Fruit fly (Drosophila melanogaster) whole organism, larva: ENCODE results near the gene btsz.

ENCODE experiments used
- noc ChIP-seq: fragments of 200-800 bp; sonication (Bioruptor generic); optimal IDR thresholded peaks from 3 replicates; lab custom pipeline; 2019; ENCODE audit warnings: missing biosample characterization, mild to moderate bottlenecking, missing genetic modification characterization, moderate library complexity

Gene btsz

dm6 chr3R:14879207-14879863 is 4.0 kb upstream of the btsz start, which contains the start of gene CG3631:
TSS of gene CG3631 (plus strand) at chr3R:14879457.
- no peak for TF ChIP-seq noc (tag; lab: Kevin White, UChicago)

dm6 chr3R:14878145-14878544 is 2.9 kb upstream of the btsz start:
- TF ChIP-seq noc (tag; lab: Kevin White, UChicago): no peak

dm6 chr3R:14875965-14876331 is 660 bp upstream of the btsz start:
- TF ChIP-seq noc (tag; lab: Kevin White, UChicago): no peak

DNA sequence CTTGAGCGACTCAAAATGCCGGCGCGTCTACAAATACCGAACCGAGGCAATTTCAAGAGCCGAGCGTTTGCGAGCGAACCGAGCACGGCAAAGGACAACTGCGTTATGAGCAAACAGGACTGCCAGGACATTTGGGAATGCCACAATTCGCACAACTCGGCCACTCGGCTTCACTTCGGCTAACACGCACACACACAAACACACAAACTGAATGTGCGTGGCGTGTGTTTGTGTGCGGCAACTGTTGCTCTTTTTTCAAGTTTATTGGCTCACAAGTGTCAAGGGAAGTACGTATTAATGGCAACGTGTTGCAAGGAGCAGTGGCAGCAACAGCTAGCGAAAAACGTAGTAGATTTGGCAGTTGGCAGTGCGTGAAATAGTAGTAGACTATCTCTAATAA is 1.9 kb downstream of the btsz start:
- no peak for TF ChIP-seq noc (tag; lab: Kevin White, UChicago)

DNA sequence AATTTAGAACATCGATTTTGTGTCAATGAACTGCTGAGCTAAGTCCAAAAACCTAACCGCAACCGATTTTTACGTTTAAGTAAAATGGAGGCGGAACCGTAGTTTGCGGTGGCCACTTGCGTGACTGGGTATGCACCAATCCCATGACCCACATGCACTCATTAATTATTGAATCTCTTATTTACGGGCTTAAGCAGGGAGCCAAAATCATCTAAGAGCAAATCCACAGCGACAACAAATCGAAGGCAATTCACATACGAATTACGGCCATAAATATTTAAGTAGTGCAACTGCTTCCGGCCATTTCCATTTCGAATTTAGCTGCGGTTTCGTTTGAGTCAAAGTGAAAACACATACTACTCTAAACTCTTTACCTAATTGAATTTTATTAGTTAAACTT is 10.5 kb downstream of the btsz start:
- no peak for TF ChIP-seq noc (tag; lab: Kevin White, UChicago)

DNA sequence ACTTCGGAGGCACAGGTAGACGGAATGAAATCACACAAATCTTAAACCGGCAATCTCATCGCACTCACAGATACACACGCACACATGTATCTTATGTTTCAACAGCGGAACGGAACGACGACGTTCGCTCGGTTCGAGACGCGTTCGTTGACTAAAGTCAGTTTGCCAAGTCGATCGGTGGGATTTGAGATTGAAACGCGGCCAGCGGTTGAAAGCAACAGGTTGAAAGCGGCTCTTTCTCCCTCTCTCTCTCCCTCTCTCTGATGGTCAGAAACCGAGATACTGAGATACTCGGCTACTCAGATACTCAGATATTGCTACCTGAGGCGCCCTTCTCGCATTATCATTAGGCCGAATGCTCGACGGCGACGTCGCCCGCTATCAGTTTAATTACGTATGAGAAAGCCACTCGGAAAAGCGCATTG is 21.5 kb downstream of the btsz start:
- peak; percentile 48 for TF ChIP-seq noc (tag; lab: Kevin White, UChicago)

DNA sequence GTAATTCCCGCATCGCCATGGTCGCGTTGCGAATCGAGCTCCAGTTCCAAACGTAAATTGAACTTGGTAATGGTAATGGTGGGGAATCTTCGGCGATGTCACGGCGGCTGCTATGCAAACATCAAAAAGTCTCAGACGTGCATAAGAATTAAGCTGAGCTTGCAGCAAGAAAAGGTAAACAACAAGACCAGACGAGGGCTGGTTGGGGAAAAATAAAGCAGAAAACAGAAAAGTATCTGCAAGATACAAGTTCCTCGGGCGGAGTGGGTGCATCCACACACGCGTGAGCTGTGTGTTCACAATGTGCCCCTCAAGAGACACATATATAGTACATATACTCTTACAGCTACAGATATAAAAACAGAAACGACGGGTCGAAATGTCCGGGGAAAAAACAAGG is 22.7 kb downstream of the btsz start:
- no peak for TF ChIP-seq noc (tag; lab: Kevin White, UChicago)

dm6 chr3R:14847844-14848243 is 27.4 kb downstream of the btsz start:
- TF ChIP-seq noc (tag; lab: Kevin White, UChicago): no peak

DNA sequence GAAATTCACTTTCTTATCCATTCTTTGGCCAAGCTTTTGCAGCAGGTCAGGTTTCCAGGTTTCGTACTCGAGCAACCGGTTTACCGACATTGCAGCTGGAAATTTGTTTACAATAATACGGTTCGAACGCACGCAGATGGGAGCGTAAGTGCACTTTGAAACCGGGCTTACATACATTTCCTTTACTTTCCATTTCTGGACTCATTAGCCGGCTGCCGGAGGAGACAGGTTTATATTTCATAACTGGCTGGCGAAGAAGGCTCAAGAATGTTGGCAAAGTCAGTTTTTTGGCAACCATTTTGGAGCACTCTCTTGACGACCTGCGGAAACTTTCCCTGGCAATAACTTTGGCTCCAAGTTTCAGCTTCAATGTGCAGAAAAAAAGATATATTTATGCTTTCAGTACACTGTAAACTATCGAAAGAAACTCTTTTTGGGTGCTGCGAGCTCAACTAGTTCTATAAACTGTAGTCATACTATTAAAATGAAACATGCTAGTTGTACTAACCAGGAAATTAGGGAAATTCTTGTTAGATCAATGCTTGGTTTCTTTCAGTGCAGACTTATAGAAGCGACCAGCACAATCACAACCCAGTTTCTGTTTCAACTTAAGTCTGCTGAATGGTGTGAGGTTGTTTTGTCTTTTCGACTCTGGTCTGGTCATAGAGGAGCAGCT is 28.2 kb downstream of the btsz start:
- TF ChIP-seq noc (tag; lab: Kevin White, UChicago): no peak

DNA sequence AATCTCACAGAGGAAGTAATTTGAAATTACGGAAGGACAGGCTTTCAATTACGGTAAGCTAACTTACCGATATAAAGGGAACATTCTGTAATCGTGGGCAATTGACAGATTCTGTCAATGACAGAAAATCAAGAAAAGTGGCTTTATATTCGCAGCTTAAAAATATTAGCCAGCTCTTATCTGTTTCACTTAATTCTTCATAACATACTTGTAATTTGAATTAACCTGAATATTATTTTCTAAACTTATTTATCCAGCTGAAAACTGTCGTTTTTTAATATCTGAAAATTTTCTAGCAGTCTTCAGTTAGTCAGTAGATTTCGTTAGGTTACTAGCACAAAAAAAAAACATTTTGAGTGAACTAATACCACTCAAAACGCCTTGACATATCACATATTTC is 30.5 kb downstream of the btsz start, which contains the start of gene CG3610:
Gene CG3610, plus strand, starts transcription at position 301 of the 400 bp plus-strand sequence.
- no peak for TF ChIP-seq noc (tag; lab: Kevin White, UChicago)

DNA sequence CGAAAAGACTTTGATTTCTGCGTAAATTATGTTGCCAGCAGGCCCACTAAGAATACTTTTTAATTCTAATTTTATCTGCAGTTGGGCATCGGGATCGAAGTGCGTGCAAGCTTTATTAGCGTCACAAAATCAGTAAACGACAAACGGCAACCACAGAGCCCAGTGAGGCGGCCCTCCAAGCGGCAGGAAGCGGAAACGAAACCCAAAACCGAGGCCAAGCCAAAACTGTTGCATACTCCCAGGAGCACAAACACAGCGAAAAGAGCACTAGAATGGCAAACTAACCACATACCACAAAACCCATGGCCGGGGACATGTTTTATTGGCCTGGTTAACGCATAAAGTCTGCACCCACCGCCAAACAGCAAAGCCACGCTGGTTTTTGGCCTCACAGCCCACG is 43.0 kb downstream of the btsz start:
- no peak for TF ChIP-seq noc (tag; lab: Kevin White, UChicago)

dm6 chr3R:14830262-14830758 is 45.0 kb downstream of the btsz start:
- TF ChIP-seq noc (tag; lab: Kevin White, UChicago): no peak

- no peak for TF ChIP-seq noc (tag; lab: Kevin White, UChicago)
Measured at dm6 chr3R:14822954-14823353, 52.3 kb downstream of the btsz start.

DNA sequence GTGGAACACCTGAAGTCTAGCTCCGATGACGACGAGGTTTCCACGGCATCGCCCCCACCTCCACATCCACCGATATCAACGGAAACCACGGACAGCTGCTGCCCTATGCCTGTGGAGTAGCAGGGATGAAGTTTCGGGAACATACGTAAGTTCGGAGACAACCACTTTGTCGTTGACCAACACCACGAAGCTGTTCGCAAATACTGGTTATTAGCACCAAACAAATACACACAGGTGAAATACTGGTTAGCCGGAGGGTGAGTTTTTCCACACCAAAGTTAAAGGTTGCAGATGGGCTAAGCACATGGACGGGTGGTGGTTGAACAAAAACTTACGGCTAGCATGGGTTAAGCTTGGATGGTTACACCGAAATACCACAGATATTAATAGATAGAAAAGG is 54.1 kb downstream of the btsz start:
- no peak for TF ChIP-seq noc (tag; lab: Kevin White, UChicago)

dm6 chr3R:14819711-14820153 is 55.6 kb downstream of the btsz start:
- no peak for TF ChIP-seq noc (tag; lab: Kevin White, UChicago)

DNA sequence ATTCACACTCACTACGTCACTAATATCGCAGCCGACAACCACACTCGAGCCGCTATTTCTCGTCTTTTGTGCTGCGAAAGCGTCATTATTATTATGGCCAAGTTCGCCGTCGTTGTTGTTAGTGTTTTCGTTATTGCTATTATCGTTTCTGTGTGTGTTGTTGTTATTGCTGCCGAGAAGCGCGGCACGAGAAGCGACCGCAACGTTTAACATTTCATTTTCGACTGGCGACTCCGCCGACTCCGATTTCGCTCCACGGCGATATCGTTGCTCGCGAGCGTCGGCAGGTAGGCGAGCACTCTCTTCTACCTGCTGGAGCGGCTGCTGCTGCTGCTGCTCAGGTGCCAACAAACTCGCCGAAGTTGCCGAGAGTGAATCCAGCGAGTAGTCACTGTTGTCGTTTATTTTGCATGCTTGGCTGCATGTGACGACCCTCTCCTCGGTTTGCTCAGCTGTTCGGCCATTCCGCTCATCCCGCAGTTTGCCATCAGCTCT is 57.5 kb downstream of the btsz start:
- TF ChIP-seq noc (tag; lab: Kevin White, UChicago): peak; percentile 28

- no peak for TF ChIP-seq noc (tag; lab: Kevin White, UChicago)
Measured at dm6 chr3R:14810703-14811102, 64.6 kb downstream of the btsz start.
